Fruit fly (Drosophila melanogaster): Measurements from ENCODE around the gene Ir85a.

Gene Ir85a

dm6 chr3R:8767998-8768397, 26.5 kb upstream of the Ir85a start, which contains the start of the genes CG34135 and CG11768:
Gene CG34135 (minus strand): TSS chr3R:8768191.
Gene CG11768 (minus strand): TSS chr3R:8768200.
- TF ChIP-seq br (GFP tag; optimal IDR thresholded peaks at IDR 0.05), result no peak
- no peak for TF ChIP-seq CrebA (GFP tag; optimal IDR thresholded peaks at IDR 0.05; ENCODE audit: borderline replicate concordance)
- TF ChIP-seq sv (GFP tag; optimal IDR thresholded peaks at IDR 0.05), result no peak
- no peak for TF ChIP-seq dmrt93B (GFP tag; optimal IDR thresholded peaks at IDR 0.05)
- no peak for TF ChIP-seq Hnf4 (GFP tag; optimal IDR thresholded peaks at IDR 0.05)
- TF ChIP-seq lola (GFP tag; optimal IDR thresholded peaks at IDR 0.05), result no peak
- TF ChIP-seq Vsx2 (GFP tag; optimal IDR thresholded peaks at IDR 0.05; ENCODE audit: partially characterized antibody), result no peak
- no peak for TF ChIP-seq Dif (GFP tag; optimal IDR thresholded peaks at IDR 0.05; ENCODE audit: partially characterized antibody)
- no peak for TF ChIP-seq usp (GFP tag; optimal IDR thresholded peaks at IDR 0.05)
- TF ChIP-seq foxo (GFP tag; optimal IDR thresholded peaks at IDR 0.05), result no peak
- no peak for TF ChIP-seq CG32264 (GFP tag; optimal IDR thresholded peaks at IDR 0.05)
- TF ChIP-seq woc (GFP tag; optimal IDR thresholded peaks at IDR 0.05), result no peak
- TF ChIP-seq fru (GFP tag; optimal IDR thresholded peaks at IDR 0.05), result no peak
- TF ChIP-seq Rel (GFP tag; optimal IDR thresholded peaks at IDR 0.05), result no peak
- TF ChIP-seq Rel (tag; optimal IDR thresholded peaks at IDR 0.05), result no peak
- no peak for TF ChIP-seq tai (GFP tag; optimal IDR thresholded peaks at IDR 0.05)

- TF ChIP-seq fru (GFP tag; optimal IDR thresholded peaks at IDR 0.05) (no peak), dl (GFP tag; optimal IDR thresholded peaks at IDR 0.05; ENCODE audit: insufficient read depth in 1 of 2, partially characterized antibody in 2 of 2) (no peak), Sp1 (GFP tag; optimal IDR thresholded peaks at IDR 0.05) (no peak), foxo (GFP tag; optimal IDR thresholded peaks at IDR 0.05) (no peak), Hnf4 (GFP tag; optimal IDR thresholded peaks at IDR 0.05) (no peak), HLH106 (tag; optimal IDR thresholded peaks at IDR 0.05) (no peak), Rel (GFP tag; optimal IDR thresholded peaks at IDR 0.05) (no peak), Rel (tag; optimal IDR thresholded peaks at IDR 0.05) (no peak), Hr78 (GFP tag; optimal IDR thresholded peaks at IDR 0.05) (no peak), h (GFP tag; optimal IDR thresholded peaks at IDR 0.05) (no peak), br (GFP tag; optimal IDR thresholded peaks at IDR 0.05) (no peak), pan (optimal IDR thresholded peaks at IDR 0.05) (no peak), usp (GFP tag; optimal IDR thresholded peaks at IDR 0.05) (no peak), N (GFP tag; optimal IDR thresholded peaks at IDR 0.05) (no peak), Mio (GFP tag; optimal IDR thresholded peaks at IDR 0.05) (no peak), Myc (optimal IDR thresholded peaks at IDR 0.05) (no peak), jim (GFP tag; optimal IDR thresholded peaks at IDR 0.05) (no peak), dmrt93B (GFP tag; optimal IDR thresholded peaks at IDR 0.05) (no peak), Jra (GFP tag; optimal IDR thresholded peaks at IDR 0.05) (no peak)
Measured at dm6 chr3R:8769094-8769493, 25.4 kb upstream of the Ir85a start, which contains the start of gene CG8236. Gene CG8236 (plus strand): TSS chr3R:8769394.

dm6 chr3R:8772591-8772990, 21.9 kb upstream of the Ir85a start, which contains the start of gene CG13318:
Gene CG13318 (minus strand): TSS chr3R:8772691.
- TF ChIP-seq sage (GFP tag; optimal IDR thresholded peaks at IDR 0.05), result no peak

dm6 chr3R:8773135-8773534, 21.3 kb upstream of the Ir85a start, which contains the start of gene CG34301:
Gene CG34301 (plus strand): TSS chr3R:8773435.
- TF ChIP-seq CG9705 (GFP tag; optimal IDR thresholded peaks at IDR 0.05) (no peak), usp (GFP tag; optimal IDR thresholded peaks at IDR 0.05) (no peak), br (GFP tag; optimal IDR thresholded peaks at IDR 0.05) (no peak), foxo (GFP tag; optimal IDR thresholded peaks at IDR 0.05) (no peak), Sp1 (GFP tag; optimal IDR thresholded peaks at IDR 0.05) (no peak), Jra (GFP tag; optimal IDR thresholded peaks at IDR 0.05) (no peak), Mio (GFP tag; optimal IDR thresholded peaks at IDR 0.05) (no peak), Hr83 (GFP tag; optimal IDR thresholded peaks at IDR 0.05; ENCODE audit: poor library complexity, severe bottlenecking) (no peak), CG32264 (GFP tag; optimal IDR thresholded peaks at IDR 0.05) (no peak)

dm6 chr3R:8779823-8780222, 14.7 kb upstream of the Ir85a start, which contains the start of gene CG33191:
Gene CG33191 (minus strand): TSS chr3R:8779923.
- TF ChIP-seq Dfd (GFP tag; optimal IDR thresholded peaks at IDR 0.05) (no peak), Mio (GFP tag; optimal IDR thresholded peaks at IDR 0.05) (no peak), CrebA (GFP tag; optimal IDR thresholded peaks at IDR 0.05; ENCODE audit: borderline replicate concordance) (no peak), tai (GFP tag; optimal IDR thresholded peaks at IDR 0.05) (no peak), Vsx2 (GFP tag; optimal IDR thresholded peaks at IDR 0.05; ENCODE audit: partially characterized antibody) (no peak)

All from whole organism, wandering third instar larva.